Fruit fly (Drosophila melanogaster) whole organism, embryonic: ENCODE results near the gene CG2614.
A peak's percentile ranks its signal among the peaks of the same experiment; 100 is the strongest.

Source experiments
- Atf3 ChIP-seq: fragments of 200-800 bp; sonication (Bioruptor generic); optimal IDR thresholded peaks from 3 replicates; lab custom pipeline; 2016; ENCODE audit warnings: missing biosample characterization, missing genetic modification characterization
- C15 ChIP-seq: fragments of 200-800 bp; sonication (Bioruptor generic); IDR thresholded peaks from 3 replicates; pipeline ENCODE4 v1.3.6; 2022; ENCODE audit warnings: missing biosample characterization, missing genetic modification characterization
- CG10209 ChIP-seq: fragments of 200-800 bp; sonication (Bioruptor generic); optimal IDR thresholded peaks from 3 replicates; lab custom pipeline; 2017; ENCODE audit warnings: missing biosample characterization, mild to moderate bottlenecking, missing genetic modification characterization, missing genetic modification reagents
- CG10959 ChIP-seq: fragments of 200-800 bp; sonication (Bioruptor generic); IDR thresholded peaks from 2 replicates; pipeline ENCODE4 v1.3.6; 2022; ENCODE audit warnings: missing biosample characterization, missing genetic modification characterization
- CG12219 ChIP-seq: fragments of 200-800 bp; sonication (Bioruptor generic); optimal IDR thresholded peaks from 3 replicates; lab custom pipeline; 2018; ENCODE audit warnings: missing biosample characterization, mild to moderate bottlenecking, missing genetic modification characterization
- CG14050 ChIP-seq: fragments of 200-800 bp; sonication (Bioruptor generic); IDR thresholded peaks from 3 replicates; pipeline ENCODE4 v1.3.6; 2022; ENCODE audit warnings: missing biosample characterization, missing genetic modification characterization
- CG15514 ChIP-seq: fragments of 200-800 bp; sonication (Bioruptor generic); optimal IDR thresholded peaks from 3 replicates; lab custom pipeline; 2017; ENCODE audit warnings: missing biosample characterization, missing genetic modification characterization, mild to moderate bottlenecking, moderate library complexity, missing genetic modification reagents
- CG1603 ChIP-seq: fragments of 200-800 bp; sonication (Bioruptor generic); optimal IDR thresholded peaks from 2 replicates; lab custom pipeline; 2019; ENCODE audit warnings: missing biosample characterization, mild to moderate bottlenecking, missing genetic modification characterization, moderate library complexity
- CG17568 ChIP-seq: fragments of 200-800 bp; sonication (Bioruptor generic); optimal IDR thresholded peaks from 2 replicates; lab custom pipeline; 2018; ENCODE audit warnings: missing biosample characterization, mild to moderate bottlenecking, missing genetic modification characterization, moderate library complexity
- CG18599 ChIP-seq: fragments of 200-800 bp; sonication (Bioruptor generic); optimal IDR thresholded peaks from 3 replicates; lab custom pipeline; 2017; ENCODE audit warnings: missing biosample characterization, missing genetic modification characterization, mild to moderate bottlenecking, moderate library complexity, missing genetic modification reagents
- CG30403 ChIP-seq: fragments of 200-800 bp; sonication (Bioruptor generic); optimal IDR thresholded peaks from 3 replicates; lab custom pipeline; 2016; ENCODE audit warnings: missing biosample characterization, missing genetic modification characterization
- CG34376 ChIP-seq: fragments of 200-800 bp; sonication (Bioruptor generic); optimal IDR thresholded peaks from 2 replicates; lab custom pipeline; 2018; ENCODE audit warnings: missing biosample characterization, mild to moderate bottlenecking, missing genetic modification characterization
- CG43689 ChIP-seq: fragments of 200-800 bp; sonication (Bioruptor generic); IDR thresholded peaks from 2 replicates; pipeline ENCODE4 v1.3.6; 2022; ENCODE audit warnings: missing biosample characterization, missing genetic modification characterization
- CG8281 ChIP-seq: fragments of 200-800 bp; sonication (Bioruptor generic); optimal IDR thresholded peaks from 2 replicates; lab custom pipeline; 2018; ENCODE audit warnings: missing biosample characterization, mild to moderate bottlenecking, missing genetic modification characterization, moderate library complexity
- CTCF ChIP-seq: fragments of 200-800 bp; sonication (Bioruptor generic); optimal IDR thresholded peaks from 2 replicates; lab custom pipeline; 2017; ENCODE audit warnings: missing biosample characterization, mild to moderate bottlenecking, missing genetic modification characterization, moderate library complexity
- CoRest ChIP-seq: fragments of 200-800 bp; sonication (Bioruptor generic); optimal IDR thresholded peaks from 3 replicates; lab custom pipeline; 2018; ENCODE audit warnings: missing biosample characterization, mild to moderate bottlenecking, missing genetic modification characterization, moderate library complexity
- Lim3 ChIP-seq: fragments of 200-800 bp; sonication (Bioruptor generic); IDR thresholded peaks from 2 replicates; pipeline ENCODE4 v1.3.6; 2022; ENCODE audit warnings: missing biosample characterization, missing genetic modification characterization
- Lpt ChIP-seq: fragments of >200 bp; optimal IDR thresholded peaks from 2 replicates; lab custom pipeline; 2018; ENCODE audit warnings: missing biosample characterization, missing genetic modification characterization
- Ravus ChIP-seq: fragments of 200-800 bp; sonication (Bioruptor generic); IDR thresholded peaks from 2 replicates; pipeline ENCODE4 v1.3.6; 2022; ENCODE audit warnings: missing biosample characterization, missing genetic modification characterization
- Rfx ChIP-seq: fragments of 200-800 bp; sonication (Bioruptor generic); IDR thresholded peaks from 2 replicates; pipeline ENCODE4 v1.3.6; 2022; ENCODE audit warnings: missing biosample characterization, missing genetic modification characterization
- Xbp1 ChIP-seq: fragments of 200-800 bp; sonication (Bioruptor generic); optimal IDR thresholded peaks from 3 replicates; lab custom pipeline; 2016; ENCODE audit warnings: missing biosample characterization, mild to moderate bottlenecking, missing genetic modification characterization
- cato ChIP-seq: fragments of 200-800 bp; sonication (Bioruptor generic); optimal IDR thresholded peaks from 2 replicates; lab custom pipeline; 2016; ENCODE audit warnings: missing biosample characterization, missing genetic modification characterization, borderline replicate concordance
- chif ChIP-seq, 2 experiments: fragments of 200-800 bp; sonication (Bioruptor generic); optimal IDR thresholded peaks; 3 replicates each; lab custom pipeline; 2016; ENCODE audit warnings: missing biosample characterization in 2 of 2, missing genetic modification characterization in 2 of 2
- ems ChIP-seq: fragments of 200-800 bp; sonication (Bioruptor generic); optimal IDR thresholded peaks from 3 replicates; lab custom pipeline; 2016; ENCODE audit warnings: missing biosample characterization, missing genetic modification characterization
- ewg ChIP-seq: fragments of 200-800 bp; sonication (Bioruptor generic); optimal IDR thresholded peaks from 3 replicates; lab custom pipeline; 2017; ENCODE audit warnings: mild to moderate bottlenecking, missing biosample characterization, missing genetic modification reagents, missing genetic modification characterization
- fd64A ChIP-seq: fragments of 200-800 bp; sonication (Bioruptor generic); optimal IDR thresholded peaks from 3 replicates; lab custom pipeline; 2018; ENCODE audit warnings: missing biosample characterization, mild to moderate bottlenecking, missing genetic modification characterization
- fu2 ChIP-seq: fragments of 200-800 bp; sonication (Bioruptor generic); optimal IDR thresholded peaks from 2 replicates; lab custom pipeline; 2016; ENCODE audit warnings: missing biosample characterization, missing genetic modification characterization
- gcm ChIP-seq: fragments of 200-800 bp; sonication (Bioruptor generic); optimal IDR thresholded peaks from 2 replicates; lab custom pipeline; 2019; ENCODE audit warnings: missing biosample characterization, mild to moderate bottlenecking, missing genetic modification characterization, moderate library complexity
- insv ChIP-seq, 2 experiments: fragments of 200-800 bp; sonication (Bioruptor generic); optimal IDR thresholded peaks; 3 replicates each; lab custom pipeline; 2016 to 2018; ENCODE audit warnings: missing biosample characterization in 2 of 2, missing genetic modification characterization in 2 of 2
- jing ChIP-seq: fragments of 200-800 bp; sonication (Bioruptor generic); optimal IDR thresholded peaks from 2 replicates; lab custom pipeline; 2018; ENCODE audit warnings: missing biosample characterization, mild to moderate bottlenecking, missing genetic modification characterization
- psq ChIP-seq: fragments of 200-800 bp; sonication (Bioruptor generic); optimal IDR thresholded peaks from 2 replicates; lab custom pipeline; 2017; ENCODE audit warnings: missing biosample characterization, missing genetic modification characterization
- ranshi ChIP-seq: fragments of 200-800 bp; sonication (Bioruptor generic); IDR thresholded peaks from 2 replicates; pipeline ENCODE4 v1.3.6; 2022; ENCODE audit warnings: missing biosample characterization, missing genetic modification characterization
- salm ChIP-seq: fragments of 200-800 bp; sonication (Bioruptor generic); optimal IDR thresholded peaks from 2 replicates; lab custom pipeline; 2018; ENCODE audit warnings: missing biosample characterization, mild to moderate bottlenecking, missing genetic modification characterization
- sc ChIP-seq, 3 experiments: fragments of >200 bp in 2 of 3; fragments of 200-800 bp in 1 of 3; sonication (Bioruptor generic) in 1 of 3; optimal IDR thresholded peaks; 2 replicates in 2 of 3; 3 replicates in 1 of 3; lab custom pipeline; 2017; ENCODE audit warnings: mild to moderate bottlenecking in 1 of 3, missing biosample characterization in 1 of 3, missing genetic modification characterization in 1 of 3, missing genetic modification reagents in 1 of 3
- toy ChIP-seq: fragments of 200-800 bp; sonication (Bioruptor generic); IDR thresholded peaks from 2 replicates; pipeline ENCODE4 v1.3.6; 2022; ENCODE audit warnings: missing biosample characterization, missing genetic modification characterization
- unc-4 ChIP-seq: fragments of 200-800 bp; sonication (Bioruptor generic); IDR thresholded peaks from 2 replicates; pipeline ENCODE4 v1.3.6; 2022; ENCODE audit warnings: missing biosample characterization, missing genetic modification characterization; ENCODE audit not compliant: partially characterized antibody
- wdn ChIP-seq: fragments of 200-800 bp; sonication (Bioruptor generic); IDR thresholded peaks from 2 replicates; pipeline ENCODE4 v1.3.6; 2022; ENCODE audit warnings: missing biosample characterization, missing genetic modification characterization

Gene CG2614

dm6 chr2L:20656110-20656509 is at the start of gene CG2614, which contains the start of gene brun (continued):
- no peak for TF ChIP-seq toy (GFP tag; lab: Robert Waterston, UW)
- TF ChIP-seq CG30403 (GFP tag; lab: Kevin White, UChicago): peak; percentile 85
- TF ChIP-seq CG12219 (GFP tag; lab: Kevin White, UChicago): no peak
- no peak for TF ChIP-seq gcm (GFP tag; lab: Kevin White, UChicago)
- no peak for TF ChIP-seq CG10209 (GFP tag; lab: Kevin White, UChicago)
- 0 out of 3 replicates have a peak, but pooled peaks have one; percentile 52 for TF ChIP-seq C15 (GFP tag; lab: Robert Waterston, UW)
- no peak for TF ChIP-seq CG34376 (GFP tag; lab: Kevin White, UChicago)
- TF ChIP-seq unc-4 (GFP tag; lab: Robert Waterston, UW): peak; percentile 91
- TF ChIP-seq Rfx: peak; percentile 77; the same call in 1 of the 2 replicates
- no peak for TF ChIP-seq CG17568 (GFP tag; lab: Kevin White, UChicago)
- no peak for TF ChIP-seq jing (GFP tag; lab: Kevin White, UChicago)
- peak in 1 of 2 experiments; percentile 81 for TF ChIP-seq insv (GFP tag; optimal IDR thresholded peaks at IDR 0.05; lab: Kevin White, UChicago)
- peak; percentile 57 for TF ChIP-seq fu2 (GFP tag; lab: Kevin White, UChicago)
- TF ChIP-seq psq (GFP tag; lab: Kevin White, UChicago): peak; percentile 11
- no peak for TF ChIP-seq CG8281 (tag; lab: Kevin White, UChicago)
- TF ChIP-seq fd64A (GFP tag; lab: Kevin White, UChicago): no peak
- no peak for TF ChIP-seq salm (tag; lab: Kevin White, UChicago)
- no peak for TF ChIP-seq wdn
- TF ChIP-seq ewg: no peak
- no peak for TF ChIP-seq Lim3
- TF ChIP-seq chif (GFP tag; optimal IDR thresholded peaks at IDR 0.05; lab: Kevin White, UChicago): peak; percentile 23 to 72
- TF ChIP-seq Atf3 (GFP tag; lab: Kevin White, UChicago): peak; percentile 60
- TF ChIP-seq CG15514 (GFP tag; lab: Kevin White, UChicago): peak; percentile 58
- TF ChIP-seq CG18599 (GFP tag; lab: Kevin White, UChicago): no peak
- peak; percentile 61; the same call in 1 of the 3 replicates for TF ChIP-seq CG14050
- TF ChIP-seq Ravus: 0 out of 2 replicates have a peak, but pooled peaks have one; percentile 5

dm6 chr2L:20614222-20614621 is 42.0 kb upstream of the CG2614 start, which contains the start of gene CG15475:
Gene CG15475, plus strand, starts transcription at chr2L:20614522.
- TF ChIP-seq Xbp1 (GFP tag; lab: Kevin White, UChicago): no peak
- no peak for TF ChIP-seq cato (GFP tag; lab: Kevin White, UChicago)

dm6 chr2L:20634215-20634614 is 22.0 kb upstream of the CG2614 start, which contains the start of gene CG17472:
Gene CG17472, plus strand, starts transcription at chr2L:20634515.
- TF ChIP-seq chif (GFP tag; optimal IDR thresholded peaks at IDR 0.05; lab: Kevin White, UChicago) (no peak), sc (optimal IDR thresholded peaks at IDR 0.05; lab: Kevin White, UChicago) (no peak), sc (GFP tag; optimal IDR thresholded peaks at IDR 0.05; lab: Kevin White, UChicago) (no peak), CG1603 (tag; lab: Kevin White, UChicago) (no peak), CTCF (no peak), gcm (GFP tag; lab: Kevin White, UChicago) (no peak), CG43689 (GFP tag; lab: Robert Waterston, UW) (no peak), ems (GFP tag; lab: Kevin White, UChicago) (no peak), ranshi (no peak), CG10959 (no peak), Lpt (no peak), CoRest (tag; lab: Kevin White, UChicago) (no peak)
